Fruit fly (Drosophila melanogaster) whole organism, embryonic: ENCODE measurements around the gene Pink1.

Source experiments
- ATbp ChIP-seq: fragments of 200-800 bp; sonication (Bioruptor generic); optimal IDR thresholded peaks from 2 replicates; lab custom pipeline; 2017; ENCODE audit warnings: missing biosample characterization, mild to moderate bottlenecking, missing genetic modification characterization, missing genetic modification reagents
- Bteb2 ChIP-seq: fragments of 200-800 bp; sonication (Bioruptor generic); optimal IDR thresholded peaks from 2 replicates; lab custom pipeline; 2016; ENCODE audit warnings: missing biosample characterization, missing genetic modification characterization
- C15 ChIP-seq: fragments of 200-800 bp; sonication (Bioruptor generic); IDR thresholded peaks from 3 replicates; pipeline ENCODE4 v1.3.6; 2022; ENCODE audit warnings: missing biosample characterization, missing genetic modification characterization
- CG10274 ChIP-seq: fragments of 200-800 bp; sonication (Bioruptor generic); optimal IDR thresholded peaks from 3 replicates; lab custom pipeline; 2017; ENCODE audit warnings: missing biosample characterization, mild to moderate bottlenecking, missing genetic modification characterization
- CG12744 ChIP-seq: fragments of 200-800 bp; sonication (Bioruptor generic); optimal IDR thresholded peaks from 2 replicates; lab custom pipeline; 2016; ENCODE audit warnings: missing biosample characterization, missing genetic modification characterization
- CG13287 ChIP-seq: fragments of 200-800 bp; sonication (Bioruptor generic); IDR thresholded peaks from 2 replicates; pipeline ENCODE4 v1.3.6; 2022; ENCODE audit warnings: missing biosample characterization, missing genetic modification characterization; ENCODE audit not compliant: partially characterized antibody
- CG13624 ChIP-seq: fragments of 200-800 bp; sonication (Bioruptor generic); optimal IDR thresholded peaks from 2 replicates; lab custom pipeline; 2016; ENCODE audit warnings: missing biosample characterization, missing genetic modification characterization
- CG1602 ChIP-seq: fragments of 200-800 bp; sonication (Bioruptor generic); optimal IDR thresholded peaks from 3 replicates; lab custom pipeline; 2016; ENCODE audit warnings: missing biosample characterization, missing genetic modification characterization
- CG17385 ChIP-seq: fragments of 200-800 bp; sonication (Bioruptor generic); optimal IDR thresholded peaks from 3 replicates; lab custom pipeline; 2018; ENCODE audit warnings: missing biosample characterization, mild to moderate bottlenecking, missing genetic modification characterization
- CG18476 ChIP-seq: fragments of 200-800 bp; sonication (Bioruptor generic); optimal IDR thresholded peaks from 2 replicates; lab custom pipeline; 2016; ENCODE audit warnings: missing biosample characterization, mild to moderate bottlenecking, missing genetic modification characterization
- CG18599 ChIP-seq: fragments of 200-800 bp; sonication (Bioruptor generic); optimal IDR thresholded peaks from 3 replicates; lab custom pipeline; 2017; ENCODE audit warnings: missing biosample characterization, missing genetic modification characterization, mild to moderate bottlenecking, moderate library complexity, missing genetic modification reagents
- CG2116 ChIP-seq: fragments of 200-800 bp; sonication (Bioruptor generic); optimal IDR thresholded peaks from 3 replicates; lab custom pipeline; 2018; ENCODE audit warnings: missing biosample characterization, mild to moderate bottlenecking, missing genetic modification characterization
- CG3163 ChIP-seq: fragments of 200-800 bp; sonication (Bioruptor generic); optimal IDR thresholded peaks from 3 replicates; lab custom pipeline; 2016; ENCODE audit warnings: missing biosample characterization, missing genetic modification characterization
- CG32532 ChIP-seq: fragments of 200-800 bp; sonication (Bioruptor generic); IDR thresholded peaks from 2 replicates; pipeline ENCODE4 v1.3.6; 2022; ENCODE audit warnings: missing biosample characterization, missing genetic modification characterization
- CG32772 ChIP-seq: fragments of 200-800 bp; sonication (Bioruptor generic); IDR thresholded peaks from 2 replicates; pipeline ENCODE4 v1.3.6; 2022; ENCODE audit warnings: missing biosample characterization, missing genetic modification characterization
- CG33213 ChIP-seq: fragments of 200-800 bp; sonication (Bioruptor generic); optimal IDR thresholded peaks from 3 replicates; lab custom pipeline; 2016; ENCODE audit warnings: missing biosample characterization, missing genetic modification characterization
- CG3847 ChIP-seq: fragments of 200-800 bp; sonication (Bioruptor generic); IDR thresholded peaks from 2 replicates; pipeline ENCODE4 v1.3.6; 2022; ENCODE audit warnings: missing biosample characterization, missing genetic modification characterization
- CG4707 ChIP-seq: fragments of 200-800 bp; sonication (Bioruptor generic); optimal IDR thresholded peaks from 2 replicates; lab custom pipeline; 2018; ENCODE audit warnings: missing biosample characterization, mild to moderate bottlenecking, missing genetic modification characterization, moderate library complexity
- CG4820 ChIP-seq: fragments of 200-800 bp; sonication (Bioruptor generic); optimal IDR thresholded peaks from 3 replicates; lab custom pipeline; 2016; ENCODE audit warnings: missing biosample characterization, missing genetic modification characterization
- CG5953 ChIP-seq: fragments of 200-800 bp; sonication (Bioruptor generic); IDR thresholded peaks from 2 replicates; pipeline ENCODE4 v1.3.6; 2022; ENCODE audit warnings: missing biosample characterization, missing genetic modification characterization
- CG6654 ChIP-seq: fragments of 200-800 bp; sonication (Bioruptor generic); optimal IDR thresholded peaks from 2 replicates; lab custom pipeline; 2017; ENCODE audit warnings: missing biosample characterization, mild to moderate bottlenecking, missing genetic modification characterization
- CG7839 ChIP-seq: fragments of 200-800 bp; sonication (Bioruptor generic); optimal IDR thresholded peaks from 3 replicates; lab custom pipeline; 2018; ENCODE audit warnings: missing biosample characterization, mild to moderate bottlenecking, missing genetic modification characterization, moderate library complexity
- CG8359 ChIP-seq: fragments of 200-800 bp; sonication (Bioruptor generic); optimal IDR thresholded peaks from 2 replicates; lab custom pipeline; 2017; ENCODE audit warnings: missing biosample characterization, mild to moderate bottlenecking, missing genetic modification characterization, borderline replicate concordance
- CHES-1-like ChIP-seq: fragments of 200-800 bp; sonication (Bioruptor generic); optimal IDR thresholded peaks from 2 replicates; lab custom pipeline; 2016; ENCODE audit warnings: missing biosample characterization, missing genetic modification characterization
- CTCF ChIP-seq: fragments of 200-800 bp; sonication (Bioruptor generic); optimal IDR thresholded peaks from 2 replicates; lab custom pipeline; 2017; ENCODE audit warnings: missing biosample characterization, mild to moderate bottlenecking, missing genetic modification characterization, moderate library complexity
- Dad ChIP-seq: fragments of 200-800 bp; sonication (Bioruptor generic); optimal IDR thresholded peaks from 3 replicates; lab custom pipeline; 2016; ENCODE audit warnings: missing biosample characterization, missing genetic modification characterization
- Dp ChIP-seq: fragments of 200-800 bp; sonication (Bioruptor generic); optimal IDR thresholded peaks from 2 replicates; lab custom pipeline; 2018; ENCODE audit warnings: missing biosample characterization, mild to moderate bottlenecking, missing genetic modification characterization, moderate library complexity
- E2f1 ChIP-seq: fragments of 200-800 bp; sonication (Bioruptor generic); IDR thresholded peaks from 2 replicates; pipeline ENCODE4 v1.3.6; 2022; ENCODE audit warnings: missing biosample characterization, missing genetic modification characterization
- Fer2 ChIP-seq: fragments of 200-800 bp; sonication (Bioruptor generic); optimal IDR thresholded peaks from 2 replicates; lab custom pipeline; 2018; ENCODE audit warnings: missing biosample characterization, mild to moderate bottlenecking, missing genetic modification characterization, moderate library complexity
- HLHmδ ChIP-seq: fragments of 200-800 bp; sonication (Bioruptor generic); optimal IDR thresholded peaks from 2 replicates; lab custom pipeline; 2018; ENCODE audit warnings: missing biosample characterization, mild to moderate bottlenecking, missing genetic modification characterization, moderate library complexity
- HmgD ChIP-seq: fragments of 200-800 bp; sonication (Bioruptor generic); optimal IDR thresholded peaks from 3 replicates; lab custom pipeline; 2016; ENCODE audit warnings: missing biosample characterization, missing genetic modification characterization
- Hsf ChIP-seq: fragments of 200-800 bp; sonication (Bioruptor generic); optimal IDR thresholded peaks from 3 replicates; lab custom pipeline; 2016; ENCODE audit warnings: missing biosample characterization, missing genetic modification characterization
- MTF-1 ChIP-seq: fragments of 200-800 bp; sonication (Bioruptor generic); optimal IDR thresholded peaks from 2 replicates; lab custom pipeline; 2018; ENCODE audit warnings: missing biosample characterization, mild to moderate bottlenecking, missing genetic modification characterization, borderline replicate concordance
- Mad ChIP-seq: fragments of 200-800 bp; sonication (Bioruptor generic); optimal IDR thresholded peaks from 2 replicates; lab custom pipeline; 2016; ENCODE audit warnings: missing biosample characterization, missing genetic modification characterization
- Opbp ChIP-seq: fragments of 200-800 bp; sonication (Bioruptor generic); IDR thresholded peaks from 3 replicates; pipeline ENCODE4 v1.3.6; 2022; ENCODE audit warnings: missing biosample characterization, missing genetic modification characterization; ENCODE audit not compliant: partially characterized antibody
- Ravus ChIP-seq: fragments of 200-800 bp; sonication (Bioruptor generic); IDR thresholded peaks from 2 replicates; pipeline ENCODE4 v1.3.6; 2022; ENCODE audit warnings: missing biosample characterization, missing genetic modification characterization
- Rfx ChIP-seq: fragments of 200-800 bp; sonication (Bioruptor generic); IDR thresholded peaks from 2 replicates; pipeline ENCODE4 v1.3.6; 2022; ENCODE audit warnings: missing biosample characterization, missing genetic modification characterization
- Stat92E ChIP-seq, 3 experiments: fragments of >200 bp in 2 of 3; fragments of 200-800 bp in 1 of 3; sonication (Bioruptor generic) in 1 of 3; optimal IDR thresholded peaks; 2 replicates each; lab custom pipeline; 2017 to 2019; ENCODE audit warnings: missing biosample characterization in 3 of 3, missing genetic modification characterization in 3 of 3, mild to moderate bottlenecking in 1 of 3, moderate library complexity in 1 of 3
- Vsx1 ChIP-seq: fragments of 200-800 bp; sonication (Bioruptor generic); optimal IDR thresholded peaks from 2 replicates; lab custom pipeline; 2017; ENCODE audit warnings: missing biosample characterization, mild to moderate bottlenecking, missing genetic modification characterization, missing genetic modification reagents
- al ChIP-seq: fragments of 200-800 bp; sonication (Bioruptor generic); IDR thresholded peaks from 2 replicates; pipeline ENCODE4 v1.3.6; 2022; ENCODE audit warnings: missing biosample characterization, missing genetic modification characterization
- bbx ChIP-seq: fragments of 200-800 bp; sonication (Bioruptor generic); IDR thresholded peaks from 2 replicates; pipeline ENCODE4 v1.3.6; 2022; ENCODE audit warnings: missing biosample characterization, missing genetic modification characterization; ENCODE audit not compliant: partially characterized antibody
- croc ChIP-seq: fragments of 200-800 bp; sonication (Bioruptor generic); conservative IDR thresholded peaks from 3 replicates; pipeline ENCODE4 v1.3.6; 2022; ENCODE audit warnings: missing biosample characterization, missing genetic modification characterization
- ewg ChIP-seq: fragments of 200-800 bp; sonication (Bioruptor generic); optimal IDR thresholded peaks from 3 replicates; lab custom pipeline; 2017; ENCODE audit warnings: mild to moderate bottlenecking, missing biosample characterization, missing genetic modification reagents, missing genetic modification characterization
- gcm ChIP-seq: fragments of 200-800 bp; sonication (Bioruptor generic); optimal IDR thresholded peaks from 2 replicates; lab custom pipeline; 2019; ENCODE audit warnings: missing biosample characterization, mild to moderate bottlenecking, missing genetic modification characterization, moderate library complexity
- hkb ChIP-seq, 2 experiments: fragments of 200-800 bp in 1 of 2; fragments of >200 bp in 1 of 2; sonication (Bioruptor generic) in 1 of 2; IDR thresholded peaks in 1 of 2; optimal IDR thresholded peaks in 1 of 2; 2 replicates each; pipeline versions ENCODE4 v1.3.6 to Lab custom; 2017 to 2022; ENCODE audit warnings: missing biosample characterization in 1 of 2, missing genetic modification characterization in 1 of 2
- odd ChIP-seq: fragments of 200-800 bp; sonication (Bioruptor generic); optimal IDR thresholded peaks from 2 replicates; lab custom pipeline; 2017; ENCODE audit warnings: missing biosample characterization, mild to moderate bottlenecking, missing genetic modification characterization
- peb ChIP-seq: fragments of 200-800 bp; sonication (Bioruptor generic); IDR thresholded peaks from 2 replicates; pipeline ENCODE4 v1.3.6; 2022; ENCODE audit warnings: missing biosample characterization, missing genetic modification characterization
- sens-2 ChIP-seq: fragments of 200-800 bp; sonication (Bioruptor generic); IDR thresholded peaks from 2 replicates; pipeline ENCODE4 v1.3.6; 2022; ENCODE audit warnings: missing biosample characterization, missing genetic modification characterization
- zfh2 ChIP-seq: fragments of 200-800 bp; sonication (Bioruptor generic); optimal IDR thresholded peaks from 2 replicates; lab custom pipeline; 2016; ENCODE audit warnings: missing biosample characterization, missing genetic modification characterization

The Pink1 gene

DNA sequence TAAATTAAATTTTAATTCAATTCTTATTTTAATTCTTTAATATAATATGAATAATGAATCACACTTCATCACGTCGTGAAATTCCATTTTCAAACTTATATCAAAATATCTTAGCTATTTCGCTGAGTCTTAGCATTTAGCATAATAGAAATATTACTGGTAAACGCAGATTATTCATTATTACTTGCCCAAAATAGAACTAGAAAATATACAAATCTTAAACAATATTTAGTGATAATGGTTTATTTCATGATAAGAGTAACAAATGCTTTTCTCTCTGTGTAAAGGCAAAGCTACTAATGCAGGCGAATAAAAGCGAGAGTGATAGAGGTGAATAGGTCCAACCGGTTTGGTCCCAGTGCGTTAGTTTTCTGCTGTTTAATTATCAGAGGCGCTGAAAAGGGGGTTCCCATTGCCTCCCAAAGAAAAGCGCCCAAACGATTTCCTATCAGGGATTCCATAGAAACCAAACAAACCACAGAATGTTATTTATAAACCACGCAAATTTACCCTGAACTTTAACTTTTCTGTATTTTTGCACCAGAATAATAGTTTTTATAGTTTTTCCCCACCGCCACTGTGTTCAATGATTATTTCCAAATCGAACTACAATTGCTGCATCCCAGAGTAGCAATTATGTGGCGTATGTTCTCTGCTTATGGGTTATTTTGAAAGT is 20.6 kb upstream of the Pink1 start (continued):
- TF ChIP-seq CG13624, result peak; percentile 17
- TF ChIP-seq al (GFP tag; lab: Robert Waterston, UW), result peak; percentile 49; the same call in 1 of the 2 replicates
- TF ChIP-seq CG7839, result peak; percentile 40
- TF ChIP-seq odd, result no peak
- TF ChIP-seq CG3163 (GFP tag; lab: Kevin White, UChicago), result peak; percentile 25
- TF ChIP-seq Fer2 (tag; lab: Kevin White, UChicago), result no peak
- TF ChIP-seq E2f1 (GFP tag; lab: Robert Waterston, UW), result 0 out of 2 replicates have a peak, but pooled peaks have one; percentile 40
- peak; percentile 38 for TF ChIP-seq Bteb2 (GFP tag; lab: Kevin White, UChicago)
- TF ChIP-seq Stat92E (GFP tag; optimal IDR thresholded peaks at IDR 0.05; lab: Kevin White, UChicago), result no peak
- TF ChIP-seq CG10274 (GFP tag; lab: Kevin White, UChicago), result no peak
- TF ChIP-seq hkb (optimal IDR thresholded peaks at IDR 0.05; lab: Kevin White, UChicago), result no peak
- TF ChIP-seq hkb (GFP tag; IDR thresholded peaks at IDR 0.05; lab: Robert Waterston, UW), result peak; percentile 52
- no peak for TF ChIP-seq CG4707 (GFP tag; lab: Kevin White, UChicago)
- no peak for TF ChIP-seq ATbp
- TF ChIP-seq CG4820 (GFP tag; lab: Kevin White, UChicago), result peak; percentile 13
- no peak for TF ChIP-seq CG17385 (GFP tag; lab: Kevin White, UChicago)
- TF ChIP-seq gcm (GFP tag; lab: Kevin White, UChicago), result no peak
- TF ChIP-seq CG2116 (GFP tag; lab: Kevin White, UChicago), result no peak
- no peak for TF ChIP-seq Ravus
- TF ChIP-seq CG18599 (GFP tag; lab: Kevin White, UChicago), result peak; percentile 49
- peak; percentile 72 for TF ChIP-seq CG32532 (GFP tag; lab: Robert Waterston, UW)
- no peak for TF ChIP-seq peb (GFP tag; lab: Robert Waterston, UW)
- TF ChIP-seq HmgD, result no peak
- no peak for TF ChIP-seq CTCF (GFP tag; lab: Kevin White, UChicago)
- no peak for TF ChIP-seq CG13287 (GFP tag; lab: Robert Waterston, UW)
- TF ChIP-seq Opbp (GFP tag; lab: Robert Waterston, UW), result no peak
- TF ChIP-seq Mad (GFP tag; lab: Kevin White, UChicago), result peak; percentile 35
- no peak for TF ChIP-seq croc
- no peak for TF ChIP-seq Vsx1
- no peak for TF ChIP-seq CG1602 (GFP tag; lab: Kevin White, UChicago)
- no peak for TF ChIP-seq CG12744 (GFP tag; lab: Kevin White, UChicago)
- no peak for TF ChIP-seq C15
- peak; percentile 18 for TF ChIP-seq ewg (GFP tag; lab: Kevin White, UChicago)
- TF ChIP-seq Rfx (GFP tag; lab: Robert Waterston, UW), result peak; percentile 76; the same call in 1 of the 2 replicates
- peak; percentile 35 for TF ChIP-seq zfh2 (GFP tag; lab: Kevin White, UChicago)
- TF ChIP-seq CG6654 (GFP tag; lab: Kevin White, UChicago), result no peak
- no peak for TF ChIP-seq CG33213 (GFP tag; lab: Kevin White, UChicago)
- peak; percentile 42 for TF ChIP-seq CHES-1-like
- no peak for TF ChIP-seq CG5953 (GFP tag; lab: Robert Waterston, UW)
- no peak for TF ChIP-seq MTF-1 (GFP tag; lab: Kevin White, UChicago)
- no peak for TF ChIP-seq CG32772 (GFP tag; lab: Robert Waterston, UW)
- no peak for TF ChIP-seq CG18476 (GFP tag; lab: Kevin White, UChicago)
- no peak for TF ChIP-seq CG8359 (GFP tag; lab: Kevin White, UChicago)
- no peak for TF ChIP-seq sens-2 (GFP tag; lab: Robert Waterston, UW)
- TF ChIP-seq HLHmδ (GFP tag; lab: Kevin White, UChicago), result no peak
- no peak for TF ChIP-seq Dp
- TF ChIP-seq Hsf (GFP tag; lab: Kevin White, UChicago), result peak; percentile 29
- no peak for TF ChIP-seq Dad (GFP tag; lab: Kevin White, UChicago)
- TF ChIP-seq CG3847 (GFP tag; lab: Robert Waterston, UW), result peak; percentile 45
- TF ChIP-seq bbx (GFP tag; lab: Robert Waterston, UW), result no peak
